Worm (Caenorhabditis elegans) whole organism, young adult: ENCODE measurements around the gene Y119D3B.14.

Experiments used
- D2030.7 ChIP-seq: fragments of 200-800 bp; sonication (Bioruptor generic); IDR thresholded peaks from 2 replicates; pipeline ENCODE4 v1.3.6; 2022; ENCODE audit warnings: missing genetic modification reagents, missing genetic modification characterization, missing compliant biosample characterization
- F10E7.11 ChIP-seq: sonication (generic microtip); optimal IDR thresholded peaks from 2 replicates; lab custom pipeline; 2017; ENCODE audit warnings: mild to moderate bottlenecking, missing genetic modification characterization, moderate library complexity, missing compliant biosample characterization
- akir-1 ChIP-seq: fragments of 200-800 bp; sonication (Bioruptor generic); optimal IDR thresholded peaks from 2 replicates; lab custom pipeline; 2018; ENCODE audit warnings: mild to moderate bottlenecking, missing genetic modification characterization, moderate library complexity, missing compliant biosample characterization
- aptf-3 ChIP-seq: fragments of 200-800 bp; sonication (Bioruptor generic); IDR thresholded peaks from 2 replicates; pipeline ENCODE4 v1.3.6; 2022; ENCODE audit warnings: missing genetic modification characterization, missing compliant biosample characterization
- attf-5 ChIP-seq: fragments of 200-800 bp; sonication (Bioruptor generic); optimal IDR thresholded peaks from 2 replicates; lab custom pipeline; 2018; ENCODE audit warnings: mild to moderate bottlenecking, missing genetic modification characterization, missing compliant biosample characterization
- attf-6 ChIP-seq: fragments of 200-800 bp; sonication (Bioruptor generic); IDR thresholded peaks from 2 replicates; pipeline ENCODE4 v1.3.6; 2022; ENCODE audit warnings: missing genetic modification reagents, missing genetic modification characterization, missing compliant biosample characterization
- ccch-3 ChIP-seq: fragments of 200-800 bp; sonication (Bioruptor generic); optimal IDR thresholded peaks from 2 replicates; lab custom pipeline; 2018; ENCODE audit warnings: mild to moderate bottlenecking, missing genetic modification characterization, missing compliant biosample characterization
- cebp-1 ChIP-seq, 2 experiments: fragments of 200-800 bp in 1 of 2; sonication (Bioruptor generic) in 1 of 2; sonication (generic microtip) in 1 of 2; IDR thresholded peaks in 1 of 2; optimal IDR thresholded peaks in 1 of 2; 2 replicates each; pipeline versions ENCODE4 v1.3.6 to Lab custom; 2017 to 2022; ENCODE audit warnings: missing compliant biosample characterization in 2 of 2, missing genetic modification characterization in 2 of 2, mild to moderate bottlenecking in 1 of 2, missing genetic modification reagents in 1 of 2, moderate library complexity in 1 of 2
- cebp-2 ChIP-seq: fragments of 200-800 bp; sonication (Bioruptor generic); IDR thresholded peaks from 2 replicates; pipeline ENCODE4 v1.3.6; 2022; ENCODE audit warnings: missing genetic modification characterization, missing compliant biosample characterization
- ceh-27 ChIP-seq: fragments of 200-800 bp; sonication (Bioruptor generic); optimal IDR thresholded peaks from 2 replicates; lab custom pipeline; 2018; ENCODE audit warnings: mild to moderate bottlenecking, missing genetic modification characterization, moderate library complexity, missing compliant biosample characterization
- ceh-58 ChIP-seq: fragments of 200-800 bp; sonication (Bioruptor generic); IDR thresholded peaks from 2 replicates; pipeline ENCODE4 v1.3.6; 2022; ENCODE audit warnings: missing genetic modification characterization, missing compliant biosample characterization
- dpl-1 ChIP-seq: fragments of 150-350 bp; optimal IDR thresholded peaks from 2 replicates; lab custom pipeline; 2014; ENCODE audit warnings: missing biosample characterization, missing genetic modification reagents, missing genetic modification characterization
- efl-1 ChIP-seq: fragments of 150-350 bp; optimal IDR thresholded peaks from 2 replicates; lab custom pipeline; 2014; ENCODE audit warnings: missing biosample characterization, missing genetic modification reagents, missing genetic modification characterization
- egrh-3 ChIP-seq: fragments of 200-800 bp; sonication (Bioruptor generic); IDR thresholded peaks from 2 replicates; pipeline ENCODE4 v1.3.6; 2022; ENCODE audit warnings: missing genetic modification reagents, missing genetic modification characterization, missing compliant biosample characterization
- ets-4 ChIP-seq: fragments of 200-800 bp; sonication (Bioruptor generic); optimal IDR thresholded peaks from 2 replicates; lab custom pipeline; 2018; ENCODE audit warnings: mild to moderate bottlenecking, missing genetic modification characterization, missing compliant biosample characterization
- fkh-3 ChIP-seq: sonication (generic microtip); optimal IDR thresholded peaks from 2 replicates; lab custom pipeline; 2016; ENCODE audit warnings: mild to moderate bottlenecking, missing genetic modification characterization, missing compliant biosample characterization
- him-1 ChIP-seq: sonication (generic microtip); optimal IDR thresholded peaks from 2 replicates; lab custom pipeline; 2016; ENCODE audit warnings: missing genotype, missing genetic modification reagents, missing genetic modification characterization, missing compliant biosample characterization
- hlh-26 ChIP-seq: fragments of 200-800 bp; sonication (Bioruptor generic); conservative IDR thresholded peaks from 2 replicates; pipeline ENCODE4 v1.3.6; 2022; ENCODE audit warnings: missing genetic modification reagents, missing genetic modification characterization, missing compliant biosample characterization
- hmg-1.2 ChIP-seq: fragments of 200-800 bp; sonication (Bioruptor generic); IDR thresholded peaks from 2 replicates; pipeline ENCODE4 v1.3.6; 2022; ENCODE audit warnings: missing genetic modification reagents, missing genetic modification characterization, missing compliant biosample characterization
- hrde-1 ChIP-seq: sonication (generic microtip); optimal IDR thresholded peaks from 2 replicates; lab custom pipeline; 2016; ENCODE audit warnings: missing genetic modification characterization, mild to moderate bottlenecking, missing compliant biosample characterization, moderate library complexity, missing genotype, missing genetic modification reagents, borderline replicate concordance
- hsf-1 ChIP-seq: fragments of 200-800 bp; sonication (Bioruptor generic); IDR thresholded peaks from 2 replicates; pipeline ENCODE4 v1.3.6; 2022; ENCODE audit warnings: missing genetic modification reagents, missing genetic modification characterization, missing compliant biosample characterization
- lin-35 ChIP-seq, 3 experiments: fragments of 150-350 bp in 2 of 3; sonication (generic microtip) in 1 of 3; optimal IDR thresholded peaks; 2 replicates each; lab custom pipeline; 2014 to 2018; ENCODE audit warnings: missing biosample characterization in 3 of 3, missing genetic modification characterization in 3 of 3, missing genetic modification reagents in 3 of 3
- lin-54 ChIP-seq: fragments of 200-800 bp; sonication (Bioruptor generic); optimal IDR thresholded peaks from 2 replicates; lab custom pipeline; 2018; ENCODE audit warnings: mild to moderate bottlenecking, missing genetic modification characterization, missing compliant biosample characterization
- lsl-1 ChIP-seq: fragments of 200-800 bp; sonication (Bioruptor generic); optimal IDR thresholded peaks from 2 replicates; lab custom pipeline; 2018; ENCODE audit warnings: mild to moderate bottlenecking, missing genetic modification characterization, moderate library complexity, missing compliant biosample characterization
- madf-6 ChIP-seq: fragments of 200-800 bp; sonication (Bioruptor generic); IDR thresholded peaks from 2 replicates; pipeline ENCODE4 v1.3.6; 2022; ENCODE audit warnings: missing genetic modification reagents, missing genetic modification characterization, missing compliant biosample characterization
- mcd-1 ChIP-seq: fragments of 200-800 bp; sonication (Bioruptor generic); IDR thresholded peaks from 2 replicates; pipeline ENCODE4 v1.3.6; 2022; ENCODE audit warnings: missing genetic modification reagents, missing genetic modification characterization, missing compliant biosample characterization
- mel-28 ChIP-seq: sonication (generic microtip); optimal IDR thresholded peaks from 2 replicates; lab custom pipeline; 2016; ENCODE audit warnings: borderline replicate concordance, mild to moderate bottlenecking, missing genetic modification characterization, missing compliant biosample characterization
- mxl-1 ChIP-seq: sonication (generic microtip); optimal IDR thresholded peaks from 2 replicates; lab custom pipeline; 2016; ENCODE audit warnings: missing genetic modification characterization, missing compliant biosample characterization
- nhr-120 ChIP-seq: fragments of 200-800 bp; sonication (Bioruptor generic); IDR thresholded peaks from 2 replicates; pipeline ENCODE4 v1.3.6; 2022; ENCODE audit warnings: missing genetic modification characterization, missing compliant biosample characterization
- pha-4 ChIP-seq: fragments of 150-350 bp; sonication (generic microtip); optimal IDR thresholded peaks from 2 replicates; lab custom pipeline; 2014; ENCODE audit warnings: missing biosample characterization, missing genetic modification reagents, missing genetic modification characterization
- snpc-1.1 ChIP-seq: sonication (generic microtip); optimal IDR thresholded peaks from 2 replicates; lab custom pipeline; 2017; ENCODE audit warnings: missing genetic modification characterization, mild to moderate bottlenecking, missing compliant biosample characterization, antibody characterized with exemption, moderate library complexity, missing genotype, missing genetic modification reagents; ENCODE audit not compliant: insufficient read depth
- snpc-1.3 ChIP-seq: sonication (generic microtip); optimal IDR thresholded peaks from 2 replicates; lab custom pipeline; 2017; ENCODE audit warnings: missing genetic modification characterization, mild to moderate bottlenecking, missing compliant biosample characterization, antibody characterized with exemption, moderate library complexity, missing genotype, missing genetic modification reagents; ENCODE audit not compliant: insufficient read depth
- snpc-4 ChIP-seq, 5 experiments: fragments of 150-350 bp in 1 of 5; sonication (generic microtip) in 4 of 5; optimal IDR thresholded peaks; 2 replicates each; lab custom pipeline; 2014 to 2018; ENCODE audit warnings: missing genetic modification characterization in 5 of 5, missing biosample characterization in 3 of 5, antibody characterized with exemption in 2 of 5, mild to moderate bottlenecking in 2 of 5, missing compliant biosample characterization in 2 of 5, missing genotype in 2 of 5, moderate library complexity in 2 of 5, missing genetic modification reagents in 1 of 5
- unc-130 ChIP-seq: sonication (generic microtip); optimal IDR thresholded peaks from 2 replicates; lab custom pipeline; 2016; ENCODE audit warnings: missing genetic modification reagents, missing genetic modification characterization, missing compliant biosample characterization
- zfh-2 ChIP-seq: fragments of 200-800 bp; sonication (Bioruptor generic); conservative IDR thresholded peaks from 2 replicates; pipeline ENCODE4 v1.3.6; 2022; ENCODE audit warnings: missing genetic modification reagents, missing genetic modification characterization, missing compliant biosample characterization

Gene Y119D3B.14

DNA sequence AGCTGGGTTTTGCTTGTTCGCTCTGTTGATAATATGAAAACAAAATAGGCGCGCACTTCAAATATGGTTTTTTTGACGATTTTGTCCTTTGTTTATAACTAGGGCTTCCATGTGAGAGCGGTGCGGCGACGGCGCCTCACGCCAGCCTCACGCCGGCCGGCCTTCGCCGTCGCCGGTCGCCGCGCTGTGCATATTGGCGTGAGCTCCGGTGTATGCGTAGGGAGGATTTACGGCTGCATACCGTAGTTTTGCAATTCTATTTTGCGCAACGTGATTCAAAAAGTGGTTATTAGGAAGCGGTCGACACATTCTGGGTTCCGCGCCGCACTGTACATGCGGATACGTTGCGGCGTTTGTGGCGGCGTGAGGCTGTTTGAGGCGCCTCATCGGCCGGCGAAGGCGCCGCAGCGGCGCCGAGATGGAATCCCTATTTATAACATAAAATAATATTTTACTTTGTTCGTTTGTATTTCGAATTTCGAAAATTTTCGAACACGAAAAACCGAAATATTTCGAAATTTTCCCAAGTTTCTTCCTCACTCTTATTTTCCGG, 20.6 kb upstream of the Y119D3B.14 start:
- peak; percentile 58; the same call in 1 of the 2 replicates for TF ChIP-seq cebp-1 (GFP tag; IDR thresholded peaks at IDR 0.05; lab: Robert Waterston, UW)
- TF ChIP-seq cebp-1 (tag; optimal IDR thresholded peaks at IDR 0.05; lab: Kevin White, UChicago) = no peak
- TF ChIP-seq D2030.7 (GFP tag; lab: Robert Waterston, UW) = peak; percentile 9; the same call in 1 of the 2 replicates
- peak; percentile 1 for TF ChIP-seq snpc-4 (GFP tag; optimal IDR thresholded peaks at IDR 0.05; lab: Kevin White, UChicago)
- TF ChIP-seq snpc-4 (tag; optimal IDR thresholded peaks at IDR 0.05; lab: Kevin White, UChicago) = peak in 2 of 4 experiments; percentile 24 to 51
- TF ChIP-seq zfh-2 (GFP tag; lab: Robert Waterston, UW) = peak; percentile 90
- TF ChIP-seq lsl-1 (GFP tag; lab: Kevin White, UChicago) = peak; percentile 32
- peak; percentile 36 for TF ChIP-seq hmg-1.2 (GFP tag; lab: Robert Waterston, UW)
- TF ChIP-seq snpc-1.1 = peak; percentile 58
- TF ChIP-seq snpc-1.3 (tag; lab: Kevin White, UChicago) = no peak
- 0 out of 2 replicates have a peak, but pooled peaks have one; percentile 10 for TF ChIP-seq ceh-58 (GFP tag; lab: Robert Waterston, UW)
- no peak for TF ChIP-seq pha-4
- no peak for TF ChIP-seq fkh-3 (tag; lab: Kevin White, UChicago)
- peak; percentile 56; the same call in 1 of the 2 replicates for TF ChIP-seq egrh-3 (GFP tag; lab: Robert Waterston, UW)

ce11 chrIII:1210638-1211037, 17.0 kb upstream of the Y119D3B.14 start:
- TF ChIP-seq dpl-1 (GFP tag; lab: Kevin White, UChicago) (no peak), mel-28 (tag; lab: Kevin White, UChicago) (no peak), hlh-26 (GFP tag; lab: Robert Waterston, UW) (no peak), mxl-1 (tag; lab: Kevin White, UChicago) (no peak), hrde-1 (no peak), F10E7.11 (tag; lab: Kevin White, UChicago) (no peak), ceh-58 (GFP tag; lab: Robert Waterston, UW) (no peak), attf-6 (GFP tag; lab: Robert Waterston, UW) (no peak), nhr-120 (no peak), hsf-1 (no peak), cebp-2 (GFP tag; lab: Robert Waterston, UW) (no peak), akir-1 (no peak)

- TF ChIP-seq egrh-3 (GFP tag; lab: Robert Waterston, UW) (no peak), dpl-1 (GFP tag; lab: Kevin White, UChicago) (peak; percentile 39), lin-35 (GFP tag; optimal IDR thresholded peaks at IDR 0.05; lab: Kevin White, UChicago) (peak in 1 of 3 experiments; percentile 69), attf-5 (GFP tag; lab: Kevin White, UChicago) (peak; percentile 17), mel-28 (tag; lab: Kevin White, UChicago) (no peak), lin-54 (GFP tag; lab: Kevin White, UChicago) (peak; percentile 74), efl-1 (GFP tag; lab: Kevin White, UChicago) (peak; percentile 73), mcd-1 (GFP tag; lab: Robert Waterston, UW) (peak; percentile 91), ets-4 (GFP tag; lab: Kevin White, UChicago) (no peak)
- TF ChIP-seq, all 124 proteins: peak for 6
Measured at ce11 chrIII:1207852-1208251, 14.2 kb upstream of the Y119D3B.14 start, which contains the start of gene orc-3. Gene orc-3, plus strand, starts transcription at chrIII:1208133.

DNA sequence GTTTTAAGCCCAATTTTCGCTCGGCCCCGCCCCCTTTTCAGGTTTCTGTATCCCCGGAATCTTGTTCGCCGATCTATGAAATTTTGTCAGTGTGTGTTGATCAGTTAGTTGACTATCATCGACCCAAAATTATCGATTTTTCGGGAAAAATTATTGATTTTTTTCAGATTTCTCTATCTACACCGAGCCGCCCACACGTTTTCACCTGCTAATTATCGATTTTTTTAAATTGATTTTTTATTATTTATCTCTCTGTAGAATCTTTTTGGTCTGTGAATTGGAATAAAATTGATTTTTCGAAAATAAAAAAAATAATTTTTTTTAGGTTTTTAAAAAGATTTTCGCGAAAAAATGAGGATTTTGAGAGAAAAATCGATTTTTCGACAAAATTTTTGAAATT, 13.4 kb upstream of the Y119D3B.14 start:
- TF ChIP-seq madf-6 (GFP tag; lab: Robert Waterston, UW) (no peak), aptf-3 (GFP tag; lab: Robert Waterston, UW) (no peak), ccch-3 (GFP tag; lab: Kevin White, UChicago) (no peak), snpc-1.1 (no peak), unc-130 (GFP tag; lab: Kevin White, UChicago) (no peak), him-1 (tag; lab: Kevin White, UChicago) (no peak), ceh-27 (GFP tag; lab: Kevin White, UChicago) (no peak)
